Worm (Caenorhabditis elegans) whole organism, mixed stage, embryonic: ENCODE results near the gene F13H8.1.

Experiments used
- M03D4.4 ChIP-seq: sonication (generic microtip); optimal IDR thresholded peaks from 2 replicates; lab custom pipeline; 2017; ENCODE audit warnings: mild to moderate bottlenecking, missing genetic modification characterization, missing compliant biosample characterization
- bed-3 ChIP-seq: fragments of 200-800 bp; sonication (Bioruptor generic); optimal IDR thresholded peaks from 3 replicates; lab custom pipeline; 2018; ENCODE audit warnings: mild to moderate bottlenecking, missing genetic modification characterization, moderate library complexity, missing compliant biosample characterization
- blmp-1 ChIP-seq: fragments of 150-350 bp; optimal IDR thresholded peaks from 2 replicates; lab custom pipeline; 2014; ENCODE audit warnings: missing biosample characterization, missing genetic modification characterization
- ceh-39 ChIP-seq: fragments of 150-350 bp; optimal IDR thresholded peaks from 2 replicates; lab custom pipeline; 2014; ENCODE audit warnings: missing biosample characterization, missing genetic modification characterization
- ceh-43 ChIP-seq: fragments of 200-800 bp; sonication (Bioruptor generic); optimal IDR thresholded peaks from 2 replicates; lab custom pipeline; 2018; ENCODE audit warnings: mild to moderate bottlenecking, missing genetic modification characterization, moderate library complexity, missing compliant biosample characterization
- ceh-83 ChIP-seq: fragments of 200-800 bp; sonication (Bioruptor generic); optimal IDR thresholded peaks from 2 replicates; lab custom pipeline; 2018; ENCODE audit warnings: mild to moderate bottlenecking, missing genetic modification characterization, missing compliant biosample characterization
- ces-1 ChIP-seq: fragments of 150-350 bp; optimal IDR thresholded peaks from 2 replicates; lab custom pipeline; 2014; ENCODE audit warnings: missing biosample characterization, missing genetic modification reagents, missing genetic modification characterization
- cnd-1 ChIP-seq: fragments of 200-800 bp; sonication (Bioruptor generic); optimal IDR thresholded peaks from 2 replicates; lab custom pipeline; 2018; ENCODE audit warnings: mild to moderate bottlenecking, missing genetic modification characterization, missing compliant biosample characterization
- drap-1 ChIP-seq: fragments of 200-800 bp; sonication (Bioruptor generic); optimal IDR thresholded peaks from 3 replicates; lab custom pipeline; 2018; ENCODE audit warnings: mild to moderate bottlenecking, missing genetic modification characterization, missing compliant biosample characterization
- elt-1 ChIP-seq: sonication (generic microtip); optimal IDR thresholded peaks from 2 replicates; lab custom pipeline; 2017; ENCODE audit warnings: missing genetic modification characterization, mild to moderate bottlenecking, missing compliant biosample characterization, antibody characterized with exemption, moderate library complexity, borderline replicate concordance; ENCODE audit not compliant: insufficient read depth
- elt-3 ChIP-seq: fragments of 150-350 bp; optimal IDR thresholded peaks from 2 replicates; lab custom pipeline; 2014; ENCODE audit warnings: missing biosample characterization, missing genetic modification characterization
- flh-1 ChIP-seq: fragments of 200-800 bp; sonication (Bioruptor generic); optimal IDR thresholded peaks from 2 replicates; lab custom pipeline; 2018; ENCODE audit warnings: mild to moderate bottlenecking, missing genetic modification characterization, moderate library complexity, missing compliant biosample characterization
- ham-2 ChIP-seq: fragments of 200-800 bp; sonication (Bioruptor generic); optimal IDR thresholded peaks from 2 replicates; lab custom pipeline; 2018; ENCODE audit warnings: mild to moderate bottlenecking, missing genetic modification characterization, missing compliant biosample characterization
- hlh-1 ChIP-seq: fragments of 150-350 bp; optimal IDR thresholded peaks from 2 replicates; lab custom pipeline; 2014; ENCODE audit warnings: missing biosample characterization, missing genetic modification reagents, missing genetic modification characterization
- lin-13 ChIP-seq: fragments of 150-350 bp; optimal IDR thresholded peaks from 2 replicates; lab custom pipeline; 2014; ENCODE audit warnings: missing biosample characterization, missing genetic modification characterization
- lin-32 ChIP-seq: fragments of 200-800 bp; sonication (Bioruptor generic); optimal IDR thresholded peaks from 2 replicates; lab custom pipeline; 2018; ENCODE audit warnings: mild to moderate bottlenecking, missing genetic modification characterization, missing compliant biosample characterization
- mab-5 ChIP-seq: fragments of 150-350 bp; optimal IDR thresholded peaks from 2 replicates; lab custom pipeline; 2014; ENCODE audit warnings: missing biosample characterization, missing genetic modification characterization
- mep-1 ChIP-seq: fragments of 150-350 bp; optimal IDR thresholded peaks from 2 replicates; lab custom pipeline; 2017; ENCODE audit warnings: missing biosample characterization, missing genetic modification reagents, missing genetic modification characterization, inconsistent platforms
- mls-2 ChIP-seq: sonication (generic microtip); optimal IDR thresholded peaks from 2 replicates; lab custom pipeline; 2016; ENCODE audit warnings: mild to moderate bottlenecking, missing genetic modification characterization, moderate library complexity, missing compliant biosample characterization
- nhr-12 ChIP-seq: fragments of 150-350 bp; optimal IDR thresholded peaks from 2 replicates; lab custom pipeline; 2014; ENCODE audit warnings: missing biosample characterization, missing genetic modification characterization
- nhr-2 ChIP-seq: fragments of 150-350 bp; optimal IDR thresholded peaks from 2 replicates; lab custom pipeline; 2014; ENCODE audit warnings: missing biosample characterization, missing genetic modification characterization
- nhr-237 ChIP-seq: fragments of 150-350 bp; optimal IDR thresholded peaks from 2 replicates; lab custom pipeline; 2014; ENCODE audit warnings: missing biosample characterization, missing genetic modification characterization
- nhr-28 ChIP-seq: fragments of 150-350 bp; optimal IDR thresholded peaks from 2 replicates; lab custom pipeline; 2014; ENCODE audit warnings: missing biosample characterization, missing genetic modification characterization
- nhr-76 ChIP-seq: sonication (generic microtip); optimal IDR thresholded peaks from 2 replicates; lab custom pipeline; 2017; ENCODE audit warnings: missing biosample characterization, missing genetic modification characterization
- pha-4 ChIP-seq: fragments of 150-350 bp; optimal IDR thresholded peaks from 2 replicates; lab custom pipeline; 2018; ENCODE audit warnings: missing biosample characterization, missing genetic modification reagents, missing genetic modification characterization
- sem-2 ChIP-seq: fragments of 200-800 bp; sonication (Bioruptor generic); optimal IDR thresholded peaks from 2 replicates; lab custom pipeline; 2018; ENCODE audit warnings: mild to moderate bottlenecking, missing genetic modification characterization, missing compliant biosample characterization
- snpc-4 ChIP-seq: fragments of 150-350 bp; optimal IDR thresholded peaks from 2 replicates; lab custom pipeline; 2014; ENCODE audit warnings: missing biosample characterization, missing genetic modification characterization
- sptf-1 ChIP-seq: sonication (generic microtip); optimal IDR thresholded peaks from 2 replicates; lab custom pipeline; 2017; ENCODE audit warnings: mild to moderate bottlenecking, missing genetic modification characterization, moderate library complexity, missing compliant biosample characterization
- tbx-8 ChIP-seq: fragments of 200-800 bp; sonication (Bioruptor generic); optimal IDR thresholded peaks from 2 replicates; lab custom pipeline; 2018; ENCODE audit warnings: mild to moderate bottlenecking, missing genetic modification characterization, moderate library complexity, missing compliant biosample characterization
- unc-120 ChIP-seq: sonication (generic microtip); optimal IDR thresholded peaks from 2 replicates; lab custom pipeline; 2017; ENCODE audit warnings: missing genetic modification characterization, missing compliant biosample characterization; ENCODE audit not compliant: poor library complexity, severe bottlenecking
- unc-39 ChIP-seq: fragments of 150-350 bp; optimal IDR thresholded peaks from 2 replicates; lab custom pipeline; 2014; ENCODE audit warnings: missing biosample characterization, missing genetic modification characterization
- unc-62 ChIP-seq: fragments of 150-350 bp; optimal IDR thresholded peaks from 2 replicates; lab custom pipeline; 2014; ENCODE audit warnings: missing biosample characterization, missing genetic modification reagents, missing genetic modification characterization
- zip-8 ChIP-seq: fragments of 150-350 bp; optimal IDR thresholded peaks from 2 replicates; lab custom pipeline; 2014; ENCODE audit warnings: missing biosample characterization, missing genetic modification characterization
- ztf-11 ChIP-seq: fragments of 150-350 bp; optimal IDR thresholded peaks from 2 replicates; lab custom pipeline; 2014; ENCODE audit warnings: missing biosample characterization, missing genetic modification characterization

The F13H8.1 gene

DNA sequence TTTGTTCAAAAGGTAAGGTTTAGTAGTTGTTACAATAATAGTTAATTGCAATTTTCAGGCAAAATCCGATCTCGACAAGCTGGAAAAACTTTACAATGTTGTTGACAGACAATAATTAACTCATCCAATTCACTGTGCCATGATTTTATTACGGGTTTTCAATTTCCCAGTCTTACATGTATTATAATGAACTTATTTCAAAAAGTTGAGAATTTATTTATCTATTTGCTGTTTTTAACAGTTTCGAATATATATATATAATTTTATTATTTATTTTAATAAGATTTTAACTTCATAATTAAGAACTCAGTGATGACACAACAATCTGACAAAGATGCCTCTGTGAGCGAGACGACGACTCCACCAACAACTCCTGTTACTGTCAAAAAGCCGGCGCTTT, 37.1 kb upstream of the F13H8.1 start, which contains the start of gene lelo-1:
lelo-1 (plus strand) TSS at position 301 of the 400 bp plus-strand sequence.
- TF ChIP-seq nhr-237 (tag; lab: Kevin White, UChicago) (no peak), unc-120 (tag; lab: Kevin White, UChicago) (no peak), ceh-43 (GFP tag; lab: Kevin White, UChicago) (no peak), pha-4 (tag; lab: Kevin White, UChicago) (no peak), flh-1 (GFP tag; lab: Kevin White, UChicago) (no peak), tbx-8 (GFP tag; lab: Kevin White, UChicago) (no peak), ztf-11 (tag; lab: Kevin White, UChicago) (no peak), nhr-2 (tag; lab: Kevin White, UChicago) (no peak), ceh-83 (GFP tag; lab: Kevin White, UChicago) (no peak), mep-1 (tag; lab: Kevin White, UChicago) (no peak)

DNA sequence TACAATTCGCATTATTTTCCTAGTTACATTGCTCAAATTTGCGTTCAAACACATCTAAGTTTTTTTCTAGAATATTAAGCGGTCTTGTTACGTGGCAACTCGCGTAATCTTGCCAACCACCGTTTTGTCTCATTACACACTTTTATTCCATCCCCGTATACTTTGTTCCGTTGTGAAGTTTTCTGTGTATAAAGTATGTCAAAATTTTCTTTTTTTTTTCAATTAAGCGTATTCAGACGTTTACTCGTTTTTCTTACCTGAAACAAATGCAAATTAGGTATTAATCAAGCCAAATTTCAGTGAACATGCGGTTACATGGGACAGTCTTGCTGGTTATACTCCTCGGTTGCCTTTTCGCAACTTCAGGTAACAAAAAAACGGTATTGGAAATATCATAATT, 36.2 kb upstream of the F13H8.1 start, which contains the start of gene T24H7.2:
T24H7.2 (plus strand) TSS at position 301 of the 400 bp plus-strand sequence.
- TF ChIP-seq M03D4.4 (tag; lab: Kevin White, UChicago) (no peak), ham-2 (GFP tag; lab: Kevin White, UChicago) (no peak), mls-2 (tag; lab: Kevin White, UChicago) (no peak), cnd-1 (tag; lab: Kevin White, UChicago) (no peak), mab-5 (tag; lab: Kevin White, UChicago) (no peak), ceh-39 (no peak), nhr-12 (no peak), nhr-237 (tag; lab: Kevin White, UChicago) (no peak), snpc-4 (tag; lab: Kevin White, UChicago) (no peak), ces-1 (GFP tag; lab: Kevin White, UChicago) (no peak), pha-4 (tag; lab: Kevin White, UChicago) (no peak), sem-2 (no peak), unc-120 (tag; lab: Kevin White, UChicago) (no peak), lin-32 (GFP tag; lab: Kevin White, UChicago) (no peak), elt-3 (tag; lab: Kevin White, UChicago) (no peak), ceh-43 (GFP tag; lab: Kevin White, UChicago) (no peak), nhr-76 (tag; lab: Kevin White, UChicago) (no peak), tbx-8 (GFP tag; lab: Kevin White, UChicago) (no peak)

ce11 chrII:6248029-6248428, 35.2 kb upstream of the F13H8.1 start:
- TF ChIP-seq blmp-1 (tag; lab: Kevin White, UChicago) (no peak), ceh-43 (GFP tag; lab: Kevin White, UChicago) (no peak), lin-32 (GFP tag; lab: Kevin White, UChicago) (no peak), hlh-1 (no peak), unc-120 (tag; lab: Kevin White, UChicago) (no peak), nhr-237 (tag; lab: Kevin White, UChicago) (no peak), pha-4 (tag; lab: Kevin White, UChicago) (no peak), mab-5 (tag; lab: Kevin White, UChicago) (no peak), ceh-83 (GFP tag; lab: Kevin White, UChicago) (no peak), cnd-1 (tag; lab: Kevin White, UChicago) (no peak), M03D4.4 (tag; lab: Kevin White, UChicago) (no peak), elt-1 (tag; lab: Kevin White, UChicago) (no peak), ceh-39 (no peak), nhr-12 (no peak), lin-13 (tag; lab: Kevin White, UChicago) (no peak), ham-2 (GFP tag; lab: Kevin White, UChicago) (no peak), zip-8 (tag; lab: Kevin White, UChicago) (no peak), tbx-8 (GFP tag; lab: Kevin White, UChicago) (no peak), unc-39 (tag; lab: Kevin White, UChicago) (no peak)
- TF ChIP-seq, all 35 proteins: peak for 0

ce11 chrII:6248503-6248902, 34.7 kb upstream of the F13H8.1 start:
- TF ChIP-seq nhr-12 = no peak
- peak; percentile 35 for TF ChIP-seq unc-39 (tag; lab: Kevin White, UChicago)
- TF ChIP-seq sem-2 = peak; percentile 85
- TF ChIP-seq drap-1 (GFP tag; lab: Kevin White, UChicago) = peak; percentile 88
- no peak for TF ChIP-seq elt-1 (tag; lab: Kevin White, UChicago)
- no peak for TF ChIP-seq unc-62
- TF ChIP-seq hlh-1 = peak; percentile 12
- peak; percentile 92 for TF ChIP-seq sptf-1 (tag; lab: Kevin White, UChicago)
- no peak for TF ChIP-seq blmp-1 (tag; lab: Kevin White, UChicago)
- TF ChIP-seq mls-2 (tag; lab: Kevin White, UChicago) = peak; percentile 91
- TF ChIP-seq zip-8 (tag; lab: Kevin White, UChicago) = no peak
- TF ChIP-seq nhr-237 (tag; lab: Kevin White, UChicago) = no peak
- TF ChIP-seq lin-32 (GFP tag; lab: Kevin White, UChicago) = peak; percentile 89
- peak; percentile 23 for TF ChIP-seq mep-1 (tag; lab: Kevin White, UChicago)
- peak; percentile 65 for TF ChIP-seq pha-4 (tag; lab: Kevin White, UChicago)
- peak; percentile 91 for TF ChIP-seq tbx-8 (GFP tag; lab: Kevin White, UChicago)
- TF ChIP-seq cnd-1 (tag; lab: Kevin White, UChicago) = peak; percentile 90
- no peak for TF ChIP-seq nhr-28
- peak; percentile 50 for TF ChIP-seq lin-13 (tag; lab: Kevin White, UChicago)
- peak; percentile 74 for TF ChIP-seq ceh-43 (GFP tag; lab: Kevin White, UChicago)
- peak; percentile 93 for TF ChIP-seq ceh-83 (GFP tag; lab: Kevin White, UChicago)
- TF ChIP-seq unc-120 (tag; lab: Kevin White, UChicago) = peak; percentile 82
- TF ChIP-seq bed-3 = peak; percentile 61
- TF ChIP-seq ham-2 (GFP tag; lab: Kevin White, UChicago) = peak; percentile 79
- TF ChIP-seq M03D4.4 (tag; lab: Kevin White, UChicago) = peak; percentile 88
- TF ChIP-seq, all 35 proteins: peak for 18
